Fruit fly (Drosophila melanogaster): Measurements from ENCODE around the gene cindr.

The cindr gene

DNA sequence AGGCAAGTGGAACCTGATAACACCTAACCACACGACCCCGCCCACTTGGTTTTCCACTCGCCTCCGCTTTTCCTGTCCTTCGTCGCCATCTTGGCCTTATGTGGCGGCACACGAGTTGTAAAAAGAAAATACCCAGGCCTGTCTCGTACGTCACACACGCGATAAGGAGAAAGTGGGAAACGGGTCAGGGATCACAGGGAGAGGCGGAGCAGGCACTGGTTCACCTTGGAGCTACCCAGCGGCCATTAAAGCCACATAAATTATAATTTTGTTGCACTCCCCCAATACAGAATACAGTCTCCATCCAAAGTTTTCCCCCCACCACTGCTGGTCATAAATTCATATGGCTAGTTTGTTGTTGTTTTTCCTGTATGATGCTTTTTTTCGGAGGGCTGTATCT is 32.5 kb upstream of the cindr start:
- TF ChIP-seq toe (GFP tag; optimal IDR thresholded peaks at IDR 0.05), result no peak
- no peak for TF ChIP-seq cic (GFP tag; optimal IDR thresholded peaks at IDR 0.05)
- TF ChIP-seq Hr96 (GFP tag; optimal IDR thresholded peaks at IDR 0.05), result no peak
- no peak for TF ChIP-seq bab1 (GFP tag; optimal IDR thresholded peaks at IDR 0.05)

DNA sequence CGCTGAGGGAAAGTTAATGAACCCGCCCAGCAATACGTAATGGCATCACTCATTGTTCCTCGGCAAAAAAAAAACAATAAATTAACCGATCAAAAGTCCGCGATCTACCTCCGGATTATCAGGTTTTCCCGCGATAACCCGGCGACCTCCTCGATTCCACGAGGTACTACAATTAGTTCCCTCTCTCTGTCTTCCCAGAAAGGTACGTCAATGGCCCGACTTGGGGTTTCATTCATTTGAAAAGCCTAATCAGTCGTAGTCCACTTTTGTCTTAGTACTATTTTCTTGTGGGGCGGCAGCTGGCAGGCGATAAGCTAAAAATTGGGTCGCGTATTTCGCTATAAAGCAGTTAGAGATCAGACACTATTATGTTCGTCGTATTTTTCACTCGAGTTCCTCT is 29.2 kb upstream of the cindr start:
- TF ChIP-seq CG1620 (GFP tag; optimal IDR thresholded peaks at IDR 0.05) (no peak), cic (GFP tag; optimal IDR thresholded peaks at IDR 0.05) (peak; percentile 89)

DNA sequence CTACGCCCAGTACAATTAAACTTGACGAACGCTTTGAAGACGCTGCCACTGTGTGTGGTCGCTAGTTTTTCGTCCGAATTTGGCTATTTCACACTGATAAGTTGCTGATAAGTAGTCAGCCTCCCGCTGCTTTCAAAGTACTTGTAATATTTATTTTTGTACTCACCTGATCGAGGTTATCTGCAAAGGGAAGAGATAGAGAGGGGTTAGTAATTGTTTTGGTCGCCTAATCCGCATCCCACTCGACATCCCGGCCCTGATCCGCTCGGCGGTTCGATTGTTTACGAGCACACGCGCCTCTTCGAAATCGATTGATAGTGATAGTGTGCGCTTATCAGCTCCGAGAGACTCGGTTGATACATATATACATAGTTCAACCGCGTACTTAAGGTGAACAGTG is 28.0 kb upstream of the cindr start:
- peak; percentile 49 for TF ChIP-seq kay (GFP tag; ENCODE audit: borderline replicate concordance)
- TF ChIP-seq CG7045 (GFP tag; optimal IDR thresholded peaks at IDR 0.05), result no peak
- TF ChIP-seq cic (GFP tag; optimal IDR thresholded peaks at IDR 0.05), result peak; percentile 27

DNA sequence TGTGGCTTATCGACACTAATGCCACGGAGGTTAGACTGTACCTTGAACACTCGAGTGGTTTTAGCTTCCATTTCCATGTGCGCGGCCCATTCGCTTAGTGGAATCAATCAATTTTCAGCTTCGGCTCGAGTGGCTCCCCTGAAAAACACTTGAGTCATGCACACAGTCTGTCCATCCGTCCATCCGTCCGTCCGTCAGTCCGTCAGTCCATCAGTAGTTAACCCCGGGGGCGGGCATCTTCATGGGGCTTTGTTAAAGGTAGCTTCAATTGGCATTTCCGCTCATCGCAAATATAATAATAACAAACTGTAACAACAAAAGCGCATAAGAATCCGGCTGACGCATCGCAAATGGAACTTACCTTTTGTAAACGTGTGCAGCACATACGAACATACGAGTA is 27.3 kb upstream of the cindr start:
- TF ChIP-seq CG11617 (GFP tag; optimal IDR thresholded peaks at IDR 0.05), result no peak
- no peak for TF ChIP-seq CG7101 (tag; optimal IDR thresholded peaks at IDR 0.05)
- no peak for TF ChIP-seq cnc (optimal IDR thresholded peaks at IDR 0.05)
- no peak for TF ChIP-seq ovo (GFP tag; optimal IDR thresholded peaks at IDR 0.05)
- no peak for TF ChIP-seq Hr96 (GFP tag; optimal IDR thresholded peaks at IDR 0.05)
- TF ChIP-seq Crg-1 (GFP tag; optimal IDR thresholded peaks at IDR 0.05), result no peak
- TF ChIP-seq CG1620 (GFP tag; optimal IDR thresholded peaks at IDR 0.05), result no peak
- no peak for TF ChIP-seq CG5204 (GFP tag; optimal IDR thresholded peaks at IDR 0.05)
- TF ChIP-seq toe (GFP tag; optimal IDR thresholded peaks at IDR 0.05), result no peak
- no peak for TF ChIP-seq CG12768 (GFP tag; optimal IDR thresholded peaks at IDR 0.05)
- TF ChIP-seq tj (GFP tag; optimal IDR thresholded peaks at IDR 0.05), result no peak
- TF ChIP-seq bab1 (GFP tag; optimal IDR thresholded peaks at IDR 0.05), result no peak
- no peak for TF ChIP-seq CG7045 (GFP tag; optimal IDR thresholded peaks at IDR 0.05)
- TF ChIP-seq cic (GFP tag; optimal IDR thresholded peaks at IDR 0.05), result no peak
- TF ChIP-seq CG14711 (tag; optimal IDR thresholded peaks at IDR 0.05), result no peak
- TF ChIP-seq Clk (GFP tag; optimal IDR thresholded peaks at IDR 0.05), result no peak

DNA sequence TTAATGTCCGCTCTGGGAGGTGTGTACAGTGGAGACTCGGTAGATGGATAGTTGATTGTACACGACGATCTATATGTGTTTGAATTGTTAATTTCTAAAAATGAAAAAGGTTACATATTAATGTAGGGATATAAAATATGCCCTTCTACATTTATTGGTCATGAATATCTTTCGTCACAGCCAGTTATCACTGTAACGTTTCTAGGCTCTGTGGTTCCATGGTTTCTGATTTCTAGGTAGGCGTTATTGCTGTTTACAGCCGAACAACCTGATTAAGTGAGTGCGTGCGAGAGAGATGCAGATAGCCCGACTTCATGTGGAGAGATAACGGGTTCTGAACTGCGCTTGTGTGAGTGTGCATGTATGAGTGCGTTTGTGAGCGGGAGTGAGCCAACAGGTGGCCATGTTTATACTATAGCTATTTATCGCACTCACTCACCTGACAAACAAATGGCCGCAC is 26.7 kb upstream of the cindr start:
- peak; percentile 92 for TF ChIP-seq CG12768 (GFP tag; optimal IDR thresholded peaks at IDR 0.05)
- TF ChIP-seq CG14711 (tag; optimal IDR thresholded peaks at IDR 0.05), result peak; percentile 87
- peak; percentile 87 for TF ChIP-seq toe (GFP tag; optimal IDR thresholded peaks at IDR 0.05)
- TF ChIP-seq pad (GFP tag; optimal IDR thresholded peaks at IDR 0.05), result peak; percentile 84
- peak; percentile 87 for TF ChIP-seq CG5204 (GFP tag; optimal IDR thresholded peaks at IDR 0.05)
- TF ChIP-seq kay (GFP tag; ENCODE audit: borderline replicate concordance), result peak; percentile 76
- peak; percentile 64 for TF ChIP-seq Crg-1 (GFP tag; optimal IDR thresholded peaks at IDR 0.05)
- TF ChIP-seq CG7045 (GFP tag; optimal IDR thresholded peaks at IDR 0.05), result peak; percentile 91
- TF ChIP-seq bab1 (GFP tag; optimal IDR thresholded peaks at IDR 0.05), result peak; percentile 79
- TF ChIP-seq CG1620 (GFP tag; optimal IDR thresholded peaks at IDR 0.05), result peak; percentile 85
- peak; percentile 72 for TF ChIP-seq tj (GFP tag; optimal IDR thresholded peaks at IDR 0.05)
- peak; percentile 77 for TF ChIP-seq CG11617 (GFP tag; optimal IDR thresholded peaks at IDR 0.05)
- TF ChIP-seq Hr96 (GFP tag; optimal IDR thresholded peaks at IDR 0.05), result peak; percentile 90
- TF ChIP-seq Mnt (GFP tag; optimal IDR thresholded peaks at IDR 0.05), result peak; percentile 76
- TF ChIP-seq CG33017 (tag; optimal IDR thresholded peaks at IDR 0.05), result peak; percentile 87
- TF ChIP-seq cnc (optimal IDR thresholded peaks at IDR 0.05), result no peak
- TF ChIP-seq ovo (GFP tag; optimal IDR thresholded peaks at IDR 0.05), result peak; percentile 96
- TF ChIP-seq cic (GFP tag; optimal IDR thresholded peaks at IDR 0.05), result peak; percentile 89
- peak; percentile 85 for TF ChIP-seq Clk (GFP tag; optimal IDR thresholded peaks at IDR 0.05)
- TF ChIP-seq CG7101 (tag; optimal IDR thresholded peaks at IDR 0.05), result peak; percentile 92

DNA sequence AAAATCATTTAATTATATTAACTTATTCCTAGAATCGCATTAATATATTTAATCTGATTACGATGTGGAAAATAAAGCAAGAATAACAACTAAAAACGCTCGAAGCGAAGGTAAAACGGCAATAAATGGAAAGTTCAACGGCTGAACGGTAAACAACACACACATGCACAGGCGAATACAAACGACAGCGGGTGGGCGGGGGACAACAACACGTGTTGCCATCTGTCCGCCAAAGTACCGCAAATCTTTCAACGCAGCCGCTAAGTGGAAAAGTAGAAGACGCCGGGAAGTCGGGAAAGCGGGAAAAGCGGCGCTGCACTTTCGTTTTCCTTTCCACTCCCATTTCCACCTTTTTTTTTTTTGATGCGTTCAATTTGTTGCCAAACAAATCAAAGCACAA is 25.9 kb upstream of the cindr start:
- TF ChIP-seq ovo (GFP tag; optimal IDR thresholded peaks at IDR 0.05) (peak; percentile 69), cic (GFP tag; optimal IDR thresholded peaks at IDR 0.05) (no peak), CG7045 (GFP tag; optimal IDR thresholded peaks at IDR 0.05) (no peak), tj (GFP tag; optimal IDR thresholded peaks at IDR 0.05) (no peak), CG12768 (GFP tag; optimal IDR thresholded peaks at IDR 0.05) (no peak), Crg-1 (GFP tag; optimal IDR thresholded peaks at IDR 0.05) (no peak), pad (GFP tag; optimal IDR thresholded peaks at IDR 0.05) (no peak), CG5204 (GFP tag; optimal IDR thresholded peaks at IDR 0.05) (no peak), CG1620 (GFP tag; optimal IDR thresholded peaks at IDR 0.05) (no peak)

DNA sequence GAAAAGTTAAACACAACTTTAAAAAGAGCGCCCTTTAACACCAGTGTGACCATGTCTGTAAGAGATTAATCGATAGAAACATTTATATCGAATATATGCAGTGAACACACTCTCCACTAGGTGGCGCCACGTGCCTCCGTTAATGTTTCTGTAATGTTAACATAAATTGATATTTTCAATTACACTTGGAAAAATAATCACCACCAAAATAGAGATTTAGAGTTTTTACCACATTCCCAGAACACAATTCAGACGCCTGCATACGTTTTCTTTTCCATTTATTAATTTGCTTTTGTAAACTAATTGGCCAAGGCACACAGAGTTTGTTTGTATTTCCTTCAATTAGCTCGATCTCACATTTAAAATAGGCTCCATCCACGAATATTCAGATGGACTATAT is 19.1 kb upstream of the cindr start:
- TF ChIP-seq bab1 (GFP tag; optimal IDR thresholded peaks at IDR 0.05) (peak; percentile 15), pad (GFP tag; optimal IDR thresholded peaks at IDR 0.05) (no peak), kay (GFP tag; ENCODE audit: borderline replicate concordance) (no peak), CG7045 (GFP tag; optimal IDR thresholded peaks at IDR 0.05) (no peak)

DNA sequence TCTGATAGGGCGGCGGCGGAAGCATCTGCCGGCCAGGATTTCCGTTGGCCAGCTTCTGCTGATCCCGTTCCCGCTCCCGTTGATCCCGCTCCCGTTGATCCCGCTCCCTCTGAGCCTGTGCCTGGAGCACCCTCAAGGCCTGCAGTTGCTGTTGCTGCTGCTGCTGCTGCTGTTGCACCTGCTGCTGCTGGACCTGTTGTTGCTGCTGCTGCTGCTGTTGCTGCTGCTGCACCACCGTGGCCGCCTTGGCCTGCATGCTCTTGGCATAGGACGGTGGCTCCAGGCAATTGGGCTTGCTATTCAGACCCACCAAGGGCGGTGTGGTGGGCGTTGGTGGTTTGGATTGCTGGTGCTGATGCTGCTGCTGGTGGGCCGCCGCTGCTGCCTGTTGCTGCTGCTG is 15.5 kb upstream of the cindr start:
- TF ChIP-seq CG5204 (GFP tag; optimal IDR thresholded peaks at IDR 0.05) (no peak), CG12768 (GFP tag; optimal IDR thresholded peaks at IDR 0.05) (no peak), Crg-1 (GFP tag; optimal IDR thresholded peaks at IDR 0.05) (no peak), CG14711 (tag; optimal IDR thresholded peaks at IDR 0.05) (no peak), CG1620 (GFP tag; optimal IDR thresholded peaks at IDR 0.05) (no peak), Hr96 (GFP tag; optimal IDR thresholded peaks at IDR 0.05) (no peak), Clk (GFP tag; optimal IDR thresholded peaks at IDR 0.05) (no peak), ovo (GFP tag; optimal IDR thresholded peaks at IDR 0.05) (no peak), bab1 (GFP tag; optimal IDR thresholded peaks at IDR 0.05) (no peak), Mnt (GFP tag; optimal IDR thresholded peaks at IDR 0.05) (no peak), CG7101 (tag; optimal IDR thresholded peaks at IDR 0.05) (no peak), cic (GFP tag; optimal IDR thresholded peaks at IDR 0.05) (no peak), kay (GFP tag; ENCODE audit: borderline replicate concordance) (no peak), tj (GFP tag; optimal IDR thresholded peaks at IDR 0.05) (no peak), pad (GFP tag; optimal IDR thresholded peaks at IDR 0.05) (no peak), CG33017 (tag; optimal IDR thresholded peaks at IDR 0.05) (no peak)

All from whole organism, adult.